Fruit fly (Drosophila melanogaster): Measurements from ENCODE around the gene unc-119.

Gene unc-119

dm6 chrX:7285995-7286985 is 4.8 kb downstream of the unc-119 start, which contains the start of gene CG2059:
Gene CG2059, plus strand, starts transcription at chrX:7286358.
- TF ChIP-seq sv (GFP tag; optimal IDR thresholded peaks at IDR 0.05) (no peak), usp (GFP tag; optimal IDR thresholded peaks at IDR 0.05) (no peak), Abd-B (GFP tag; optimal IDR thresholded peaks at IDR 0.05) (no peak), Mio (GFP tag; optimal IDR thresholded peaks at IDR 0.05) (no peak), Vsx2 (GFP tag; optimal IDR thresholded peaks at IDR 0.05; ENCODE audit: partially characterized antibody) (peak; percentile 88), ey (GFP tag; optimal IDR thresholded peaks at IDR 0.05) (peak; percentile 23), foxo (GFP tag; optimal IDR thresholded peaks at IDR 0.05) (peak in 1 of 2 experiments; percentile 46), rgr (GFP tag; optimal IDR thresholded peaks at IDR 0.05) (peak; percentile 39), fru (GFP tag; optimal IDR thresholded peaks at IDR 0.05) (peak; percentile 28), Rel (GFP tag; optimal IDR thresholded peaks at IDR 0.05) (no peak), Rel (tag; optimal IDR thresholded peaks at IDR 0.05) (peak; percentile 69), h (GFP tag; optimal IDR thresholded peaks at IDR 0.05) (peak; percentile 30), dmrt93B (GFP tag; optimal IDR thresholded peaks at IDR 0.05) (peak; percentile 36), tai (GFP tag; optimal IDR thresholded peaks at IDR 0.05) (no peak), Jra (GFP tag; optimal IDR thresholded peaks at IDR 0.05) (peak; percentile 68), lola (GFP tag; optimal IDR thresholded peaks at IDR 0.05) (no peak), Hnf4 (GFP tag; optimal IDR thresholded peaks at IDR 0.05) (peak; percentile 43), HLH106 (tag; optimal IDR thresholded peaks at IDR 0.05) (peak; percentile 54), CG32264 (GFP tag; optimal IDR thresholded peaks at IDR 0.05) (no peak), sage (GFP tag; optimal IDR thresholded peaks at IDR 0.05) (no peak), Hr83 (GFP tag; optimal IDR thresholded peaks at IDR 0.05; ENCODE audit: poor library complexity, severe bottlenecking) (peak; percentile 66), Dfd (GFP tag; optimal IDR thresholded peaks at IDR 0.05) (no peak), jim (GFP tag; optimal IDR thresholded peaks at IDR 0.05) (peak; percentile 23), woc (GFP tag; optimal IDR thresholded peaks at IDR 0.05) (peak; percentile 83), Sp1 (GFP tag; optimal IDR thresholded peaks at IDR 0.05) (peak; percentile 46)

DNA sequence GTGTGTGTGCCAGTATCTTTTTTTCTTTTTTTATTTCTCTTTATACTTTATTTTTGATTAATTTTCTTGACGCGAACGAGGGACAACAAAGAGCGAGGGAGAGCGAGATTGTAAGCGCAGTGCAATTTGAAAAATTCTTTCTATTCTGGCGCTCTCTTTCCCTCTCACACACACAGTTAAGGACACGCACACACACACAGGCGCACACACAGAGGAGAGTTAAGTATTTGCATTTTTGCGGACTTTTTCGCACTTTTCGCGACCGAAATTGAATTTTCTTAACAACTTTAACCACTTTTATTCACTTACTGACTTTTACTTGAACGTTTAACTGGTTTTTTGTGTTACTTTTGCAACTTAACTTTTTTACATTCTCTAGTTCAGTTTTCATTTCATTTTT is 5.7 kb downstream of the unc-119 start:
- TF ChIP-seq Dif (GFP tag; optimal IDR thresholded peaks at IDR 0.05; ENCODE audit: partially characterized antibody) (peak; percentile 65), dl (GFP tag; optimal IDR thresholded peaks at IDR 0.05; ENCODE audit: insufficient read depth in 1 of 2, partially characterized antibody in 2 of 2) (peak in 1 of 2 experiments; percentile 52), Sp1 (GFP tag; optimal IDR thresholded peaks at IDR 0.05) (no peak), N (GFP tag; optimal IDR thresholded peaks at IDR 0.05) (peak; percentile 61)

DNA sequence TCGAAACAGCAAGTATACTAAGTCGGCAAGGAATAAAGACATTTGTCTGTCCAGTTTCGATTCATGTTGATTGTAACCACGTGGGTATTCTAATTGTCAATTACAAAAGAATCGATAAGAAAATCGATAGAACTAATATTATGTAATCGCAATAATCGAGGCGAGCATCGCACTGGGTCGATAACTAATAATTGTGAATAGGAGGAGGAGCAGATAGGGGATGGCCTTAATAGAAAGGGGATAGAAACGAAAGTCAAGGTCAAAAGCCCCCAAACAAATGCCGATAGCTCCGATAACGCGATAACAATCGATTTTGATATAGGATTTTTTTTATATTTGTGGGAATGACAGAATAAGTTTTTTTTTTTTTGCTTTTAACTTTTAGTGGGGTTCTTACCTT is 6.1 kb downstream of the unc-119 start:
- no peak for TF ChIP-seq lola (GFP tag; optimal IDR thresholded peaks at IDR 0.05)
- TF ChIP-seq Dfd (GFP tag; optimal IDR thresholded peaks at IDR 0.05), result no peak
- TF ChIP-seq Hr78 (GFP tag; optimal IDR thresholded peaks at IDR 0.05), result no peak
- TF ChIP-seq usp (GFP tag; optimal IDR thresholded peaks at IDR 0.05), result no peak
- no peak for TF ChIP-seq dmrt93B (GFP tag; optimal IDR thresholded peaks at IDR 0.05)
- no peak for TF ChIP-seq GATAd (GFP tag; optimal IDR thresholded peaks at IDR 0.05)
- no peak for TF ChIP-seq woc (GFP tag; optimal IDR thresholded peaks at IDR 0.05)
- no peak for TF ChIP-seq Hr83 (GFP tag; optimal IDR thresholded peaks at IDR 0.05; ENCODE audit: poor library complexity, severe bottlenecking)
- no peak for TF ChIP-seq h (GFP tag; optimal IDR thresholded peaks at IDR 0.05)
- no peak for TF ChIP-seq Sp1 (GFP tag; optimal IDR thresholded peaks at IDR 0.05)
- no peak for TF ChIP-seq sage (GFP tag; optimal IDR thresholded peaks at IDR 0.05)
- TF ChIP-seq dl (GFP tag; optimal IDR thresholded peaks at IDR 0.05; ENCODE audit: insufficient read depth in 1 of 2, partially characterized antibody in 2 of 2), result no peak
- no peak for TF ChIP-seq Dif (GFP tag; optimal IDR thresholded peaks at IDR 0.05; ENCODE audit: partially characterized antibody)
- no peak for TF ChIP-seq Mio (GFP tag; optimal IDR thresholded peaks at IDR 0.05)
- no peak for TF ChIP-seq Rel (GFP tag; optimal IDR thresholded peaks at IDR 0.05)
- TF ChIP-seq Rel (tag; optimal IDR thresholded peaks at IDR 0.05), result no peak
- TF ChIP-seq Hnf4 (GFP tag; optimal IDR thresholded peaks at IDR 0.05), result no peak
- no peak for TF ChIP-seq ey (GFP tag; optimal IDR thresholded peaks at IDR 0.05)
- no peak for TF ChIP-seq OdsH (GFP tag; optimal IDR thresholded peaks at IDR 0.05)
- TF ChIP-seq foxo (GFP tag; optimal IDR thresholded peaks at IDR 0.05), result no peak
- no peak for TF ChIP-seq CrebA (GFP tag; optimal IDR thresholded peaks at IDR 0.05; ENCODE audit: borderline replicate concordance)

Measured in whole organism, wandering third instar larva.